Worm (Caenorhabditis elegans) whole organism, young adult: ENCODE data around the gene K01H12.4.

Experiments used
- F22D6.2 ChIP-seq: sonication (generic microtip); optimal IDR thresholded peaks from 2 replicates; lab custom pipeline; 2016; ENCODE audit warnings: mild to moderate bottlenecking, missing genetic modification characterization, missing compliant biosample characterization
- F23B12.7 ChIP-seq: sonication (generic microtip); optimal IDR thresholded peaks from 2 replicates; lab custom pipeline; 2017; ENCODE audit warnings: missing genetic modification characterization, mild to moderate bottlenecking, missing compliant biosample characterization, antibody characterized with exemption, moderate library complexity; ENCODE audit not compliant: insufficient read depth
- F33H1.4 ChIP-seq: fragments of 200-800 bp; sonication (Bioruptor generic); IDR thresholded peaks from 2 replicates; pipeline ENCODE4 v1.3.6; 2022; ENCODE audit warnings: missing genetic modification reagents, missing genetic modification characterization, missing compliant biosample characterization
- K11D2.4 ChIP-seq: fragments of 200-800 bp; sonication (Bioruptor generic); IDR thresholded peaks from 2 replicates; pipeline ENCODE4 v1.3.6; 2022; ENCODE audit warnings: missing genetic modification reagents, missing genetic modification characterization, missing compliant biosample characterization
- Y53F4B.3 ChIP-seq: fragments of 200-800 bp; sonication (Bioruptor generic); IDR thresholded peaks from 2 replicates; pipeline ENCODE4 v1.3.6; 2022; ENCODE audit warnings: missing genetic modification reagents, missing genetic modification characterization, missing compliant biosample characterization
- Y56A3A.18 ChIP-seq: fragments of 200-800 bp; sonication (Bioruptor generic); IDR thresholded peaks from 2 replicates; pipeline ENCODE4 v1.3.6; 2022; ENCODE audit warnings: missing genetic modification reagents, missing genetic modification characterization, missing compliant biosample characterization
- Y67H2A.10 ChIP-seq: fragments of 200-800 bp; sonication (Bioruptor generic); conservative IDR thresholded peaks from 2 replicates; pipeline ENCODE4 v1.3.6; 2022; ENCODE audit warnings: missing genetic modification reagents, missing genetic modification characterization, missing compliant biosample characterization
- Y95B8A.8 ChIP-seq: fragments of 200-800 bp; sonication (Bioruptor generic); IDR thresholded peaks from 2 replicates; pipeline ENCODE4 v1.3.6; 2022; ENCODE audit warnings: missing genetic modification reagents, missing genetic modification characterization, missing compliant biosample characterization
- ZK185.1 ChIP-seq: sonication (generic microtip); optimal IDR thresholded peaks from 2 replicates; lab custom pipeline; 2016; ENCODE audit warnings: mild to moderate bottlenecking, missing genetic modification characterization, missing compliant biosample characterization; ENCODE audit not compliant: poor library complexity, severe bottlenecking
- ama-1 ChIP-seq, 3 experiments: fragments of 150-350 bp in 1 of 3; sonication (generic microtip) in 2 of 3; optimal IDR thresholded peaks; 2 replicates each; lab custom pipeline; 2014 to 2018; ENCODE audit warnings: missing biosample characterization in 2 of 3, missing genetic modification characterization in 2 of 3, missing genetic modification reagents in 2 of 3
- aptf-2 ChIP-seq: fragments of 200-800 bp; sonication (Bioruptor generic); conservative IDR thresholded peaks from 2 replicates; pipeline ENCODE4 v1.3.6; 2022; ENCODE audit warnings: missing genetic modification reagents, missing genetic modification characterization, missing compliant biosample characterization
- aptf-3 ChIP-seq: fragments of 200-800 bp; sonication (Bioruptor generic); IDR thresholded peaks from 2 replicates; pipeline ENCODE4 v1.3.6; 2022; ENCODE audit warnings: missing genetic modification characterization, missing compliant biosample characterization
- cebp-1 ChIP-seq, 2 experiments: fragments of 200-800 bp in 1 of 2; sonication (Bioruptor generic) in 1 of 2; sonication (generic microtip) in 1 of 2; IDR thresholded peaks in 1 of 2; optimal IDR thresholded peaks in 1 of 2; 2 replicates each; pipeline versions ENCODE4 v1.3.6 to Lab custom; 2017 to 2022; ENCODE audit warnings: missing compliant biosample characterization in 2 of 2, missing genetic modification characterization in 2 of 2, mild to moderate bottlenecking in 1 of 2, missing genetic modification reagents in 1 of 2, moderate library complexity in 1 of 2
- ceh-27 ChIP-seq: fragments of 200-800 bp; sonication (Bioruptor generic); optimal IDR thresholded peaks from 2 replicates; lab custom pipeline; 2018; ENCODE audit warnings: mild to moderate bottlenecking, missing genetic modification characterization, moderate library complexity, missing compliant biosample characterization
- ceh-40 ChIP-seq: fragments of 200-800 bp; sonication (Bioruptor generic); IDR thresholded peaks from 2 replicates; pipeline ENCODE4 v1.3.6; 2022; ENCODE audit warnings: missing genetic modification characterization, missing compliant biosample characterization
- egrh-3 ChIP-seq: fragments of 200-800 bp; sonication (Bioruptor generic); IDR thresholded peaks from 2 replicates; pipeline ENCODE4 v1.3.6; 2022; ENCODE audit warnings: missing genetic modification reagents, missing genetic modification characterization, missing compliant biosample characterization
- fkh-3 ChIP-seq: sonication (generic microtip); optimal IDR thresholded peaks from 2 replicates; lab custom pipeline; 2016; ENCODE audit warnings: mild to moderate bottlenecking, missing genetic modification characterization, missing compliant biosample characterization
- him-1 ChIP-seq: sonication (generic microtip); optimal IDR thresholded peaks from 2 replicates; lab custom pipeline; 2016; ENCODE audit warnings: missing genotype, missing genetic modification reagents, missing genetic modification characterization, missing compliant biosample characterization
- hlh-12 ChIP-seq: sonication (generic microtip); optimal IDR thresholded peaks from 2 replicates; lab custom pipeline; 2016; ENCODE audit warnings: missing genetic modification characterization, missing compliant biosample characterization
- lag-1 ChIP-seq: fragments of 200-800 bp; sonication (Bioruptor generic); IDR thresholded peaks from 2 replicates; pipeline ENCODE4 v1.3.6; 2022; ENCODE audit warnings: missing genetic modification reagents, missing genetic modification characterization, missing compliant biosample characterization
- lin-35 ChIP-seq, 3 experiments: fragments of 150-350 bp in 2 of 3; sonication (generic microtip) in 1 of 3; optimal IDR thresholded peaks; 2 replicates each; lab custom pipeline; 2014 to 2018; ENCODE audit warnings: missing biosample characterization in 3 of 3, missing genetic modification characterization in 3 of 3, missing genetic modification reagents in 3 of 3
- lsl-1 ChIP-seq: fragments of 200-800 bp; sonication (Bioruptor generic); optimal IDR thresholded peaks from 2 replicates; lab custom pipeline; 2018; ENCODE audit warnings: mild to moderate bottlenecking, missing genetic modification characterization, moderate library complexity, missing compliant biosample characterization
- lsy-27 ChIP-seq: sonication (generic microtip); optimal IDR thresholded peaks from 2 replicates; lab custom pipeline; 2017; ENCODE audit warnings: missing genetic modification characterization, mild to moderate bottlenecking, missing compliant biosample characterization, antibody characterized with exemption, missing genotype, borderline replicate concordance; ENCODE audit not compliant: insufficient read depth
- madf-10 ChIP-seq: sonication (generic microtip); optimal IDR thresholded peaks from 2 replicates; lab custom pipeline; 2016; ENCODE audit warnings: mild to moderate bottlenecking, missing genetic modification characterization, missing compliant biosample characterization
- madf-3 ChIP-seq: fragments of 200-800 bp; sonication (Bioruptor generic); IDR thresholded peaks from 2 replicates; pipeline ENCODE4 v1.3.6; 2022; ENCODE audit warnings: missing genetic modification reagents, missing genetic modification characterization, missing compliant biosample characterization
- mxl-1 ChIP-seq: sonication (generic microtip); optimal IDR thresholded peaks from 2 replicates; lab custom pipeline; 2016; ENCODE audit warnings: missing genetic modification characterization, missing compliant biosample characterization
- nhr-120 ChIP-seq: fragments of 200-800 bp; sonication (Bioruptor generic); IDR thresholded peaks from 2 replicates; pipeline ENCODE4 v1.3.6; 2022; ENCODE audit warnings: missing genetic modification characterization, missing compliant biosample characterization
- nhr-80 ChIP-seq: sonication (generic microtip); optimal IDR thresholded peaks from 2 replicates; lab custom pipeline; 2016; ENCODE audit warnings: missing genetic modification characterization, missing compliant biosample characterization
- nhr-90 ChIP-seq: sonication (generic microtip); optimal IDR thresholded peaks from 2 replicates; lab custom pipeline; 2016; ENCODE audit warnings: missing genotype, mild to moderate bottlenecking, missing genetic modification characterization, missing compliant biosample characterization
- pbrm-1 ChIP-seq: fragments of 200-800 bp; sonication (Bioruptor generic); IDR thresholded peaks from 2 replicates; pipeline ENCODE4 v1.3.6; 2022; ENCODE audit warnings: missing genetic modification reagents, missing genetic modification characterization, missing compliant biosample characterization
- pha-4 ChIP-seq: fragments of 150-350 bp; sonication (generic microtip); optimal IDR thresholded peaks from 2 replicates; lab custom pipeline; 2014; ENCODE audit warnings: missing biosample characterization, missing genetic modification reagents, missing genetic modification characterization
- rcor-1 ChIP-seq: fragments of 200-800 bp; sonication (Bioruptor generic); IDR thresholded peaks from 2 replicates; pipeline ENCODE4 v1.3.6; 2022; ENCODE audit warnings: missing genetic modification reagents, missing genetic modification characterization, missing compliant biosample characterization
- rec-8 ChIP-seq, 2 experiments: sonication (generic microtip); optimal IDR thresholded peaks; 2 replicates each; lab custom pipeline; 2016; ENCODE audit warnings: mild to moderate bottlenecking in 2 of 2, missing genetic modification characterization in 2 of 2, missing genetic modification reagents in 2 of 2, missing genotype in 2 of 2, missing biosample characterization in 1 of 2, missing compliant biosample characterization in 1 of 2, moderate library complexity in 1 of 2
- sdz-38 ChIP-seq: sonication (generic microtip); optimal IDR thresholded peaks from 2 replicates; lab custom pipeline; 2016; ENCODE audit warnings: missing genotype, missing genetic modification characterization, missing compliant biosample characterization
- sea-2 ChIP-seq: fragments of 200-800 bp; sonication (Bioruptor generic); IDR thresholded peaks from 2 replicates; pipeline ENCODE4 v1.3.6; 2022; ENCODE audit warnings: missing genetic modification characterization, missing compliant biosample characterization
- snpc-1.3 ChIP-seq: sonication (generic microtip); optimal IDR thresholded peaks from 2 replicates; lab custom pipeline; 2017; ENCODE audit warnings: missing genetic modification characterization, mild to moderate bottlenecking, missing compliant biosample characterization, antibody characterized with exemption, moderate library complexity, missing genotype, missing genetic modification reagents; ENCODE audit not compliant: insufficient read depth
- snpc-3.4 ChIP-seq: sonication (generic microtip); optimal IDR thresholded peaks from 2 replicates; lab custom pipeline; 2017; ENCODE audit warnings: missing genetic modification characterization, mild to moderate bottlenecking, missing compliant biosample characterization, antibody characterized with exemption, moderate library complexity, missing genotype, missing genetic modification reagents
- sptf-2 ChIP-seq: fragments of 200-800 bp; sonication (Bioruptor generic); optimal IDR thresholded peaks from 2 replicates; lab custom pipeline; 2018; ENCODE audit warnings: mild to moderate bottlenecking, missing genetic modification characterization, missing compliant biosample characterization
- tbx-9 ChIP-seq: sonication (generic microtip); optimal IDR thresholded peaks from 2 replicates; lab custom pipeline; 2016; ENCODE audit warnings: borderline replicate concordance, missing genetic modification characterization, inconsistent platforms, missing compliant biosample characterization
- tlf-1 ChIP-seq: fragments of 200-800 bp; sonication (Bioruptor generic); optimal IDR thresholded peaks from 2 replicates; lab custom pipeline; 2018; ENCODE audit warnings: mild to moderate bottlenecking, missing genetic modification characterization, missing compliant biosample characterization
- zim-3 ChIP-seq: sonication (generic microtip); optimal IDR thresholded peaks from 2 replicates; lab custom pipeline; 2017; ENCODE audit warnings: mild to moderate bottlenecking, missing genetic modification characterization, moderate library complexity, missing compliant biosample characterization
- ztf-25 ChIP-seq: fragments of 200-800 bp; sonication (Bioruptor generic); IDR thresholded peaks from 2 replicates; pipeline ENCODE4 v1.3.6; 2022; ENCODE audit warnings: missing genetic modification reagents, missing genetic modification characterization, missing compliant biosample characterization

Gene K01H12.4

ce11 chrIV:9712782-9713181 is at the start of gene K01H12.4:
Gene K01H12.4 (plus strand): TSS chrIV:9713082.
- TF ChIP-seq F22D6.2 (tag; lab: Kevin White, UChicago) (no peak), F33H1.4 (no peak), sptf-2 (no peak), nhr-120 (GFP tag; lab: Robert Waterston, UW) (no peak), madf-10 (no peak), ZK185.1 (tag; lab: Kevin White, UChicago) (no peak), snpc-3.4 (no peak), tbx-9 (tag; lab: Kevin White, UChicago) (no peak), sdz-38 (tag; lab: Kevin White, UChicago) (no peak), madf-3 (GFP tag; lab: Robert Waterston, UW) (no peak), ztf-25 (GFP tag; lab: Robert Waterston, UW) (no peak), lag-1 (GFP tag; lab: Robert Waterston, UW) (no peak), nhr-90 (no peak), fkh-3 (tag; lab: Kevin White, UChicago) (no peak), K11D2.4 (no peak)

- TF ChIP-seq lsy-27: no peak
- no peak for TF ChIP-seq Y53F4B.3 (GFP tag; lab: Robert Waterston, UW)
- TF ChIP-seq hlh-12: no peak
- TF ChIP-seq ama-1 (optimal IDR thresholded peaks at IDR 0.05; lab: Kevin White, UChicago): no peak
- no peak for TF ChIP-seq ama-1 (GFP tag; optimal IDR thresholded peaks at IDR 0.05; lab: Kevin White, UChicago)
- no peak for TF ChIP-seq Y67H2A.10 (GFP tag; lab: Robert Waterston, UW)
- no peak for TF ChIP-seq rec-8 (tag; optimal IDR thresholded peaks at IDR 0.05; lab: Kevin White, UChicago)
- no peak for TF ChIP-seq Y95B8A.8 (GFP tag; lab: Robert Waterston, UW)
- TF ChIP-seq aptf-2 (GFP tag; lab: Robert Waterston, UW): no peak
- no peak for TF ChIP-seq ceh-40 (GFP tag; lab: Robert Waterston, UW)
- TF ChIP-seq sea-2: no peak
- TF ChIP-seq madf-3 (GFP tag; lab: Robert Waterston, UW): no peak
- TF ChIP-seq pbrm-1: no peak
- no peak for TF ChIP-seq F22D6.2 (tag; lab: Kevin White, UChicago)
- no peak for TF ChIP-seq mxl-1 (tag; lab: Kevin White, UChicago)
- no peak for TF ChIP-seq lsl-1 (GFP tag; lab: Kevin White, UChicago)
- TF ChIP-seq sptf-2: no peak
These were observed 45.8 kb upstream of the K01H12.4 start for ce11 chrIV:9667084-9667483.

- no peak for TF ChIP-seq F23B12.7
- TF ChIP-seq pha-4 (tag; lab: Kevin White, UChicago): peak; percentile 79
- TF ChIP-seq zim-3 (tag; lab: Kevin White, UChicago): no peak
- no peak for TF ChIP-seq ceh-27 (GFP tag; lab: Kevin White, UChicago)
- TF ChIP-seq tlf-1 (GFP tag; lab: Kevin White, UChicago): no peak
- TF ChIP-seq lin-35 (GFP tag; optimal IDR thresholded peaks at IDR 0.05; lab: Kevin White, UChicago): peak in 1 of 3 experiments; percentile 18
- TF ChIP-seq egrh-3: no peak
- TF ChIP-seq rcor-1 (GFP tag; lab: Robert Waterston, UW): no peak
- no peak for TF ChIP-seq snpc-1.3 (tag; lab: Kevin White, UChicago)
- no peak for TF ChIP-seq cebp-1 (GFP tag; IDR thresholded peaks at IDR 0.05; lab: Robert Waterston, UW)
- peak; percentile 18 for TF ChIP-seq cebp-1 (tag; optimal IDR thresholded peaks at IDR 0.05; lab: Kevin White, UChicago)
- no peak for TF ChIP-seq Y56A3A.18
- no peak for TF ChIP-seq him-1 (tag; lab: Kevin White, UChicago)
- TF ChIP-seq aptf-3 (GFP tag; lab: Robert Waterston, UW): no peak
- TF ChIP-seq nhr-80 (tag; lab: Kevin White, UChicago): peak; percentile 46
These were observed 44.7 kb upstream of the K01H12.4 start for ce11 chrIV:9668103-9668672.
